Fruit fly (Drosophila melanogaster) whole organism, embryonic: ENCODE data around the gene car.
A peak's percentile ranks its signal among the peaks of the same experiment; 100 is the strongest.

Source experiments
- Aef1 ChIP-seq: fragments of 200-800 bp; sonication (Bioruptor generic); IDR thresholded peaks from 3 replicates; pipeline ENCODE4 v1.3.6; 2022; ENCODE audit warnings: missing biosample characterization, missing genetic modification characterization
- Atf-2 ChIP-seq: fragments of 200-800 bp; sonication (Bioruptor generic); optimal IDR thresholded peaks from 2 replicates; lab custom pipeline; 2016; ENCODE audit warnings: missing biosample characterization, missing genetic modification characterization
- CG10209 ChIP-seq: fragments of 200-800 bp; sonication (Bioruptor generic); optimal IDR thresholded peaks from 3 replicates; lab custom pipeline; 2017; ENCODE audit warnings: missing biosample characterization, mild to moderate bottlenecking, missing genetic modification characterization, missing genetic modification reagents
- CG11247 ChIP-seq: fragments of 200-800 bp; sonication (Bioruptor generic); IDR thresholded peaks from 2 replicates; pipeline ENCODE4 v1.3.6; 2022; ENCODE audit warnings: missing biosample characterization, missing genetic modification characterization
- CG11560 ChIP-seq: fragments of 200-800 bp; sonication (Bioruptor generic); IDR thresholded peaks from 3 replicates; pipeline ENCODE4 v1.3.6; 2022; ENCODE audit warnings: missing biosample characterization, missing genetic modification characterization
- CG11723 ChIP-seq: fragments of 200-800 bp; sonication (Bioruptor generic); optimal IDR thresholded peaks from 2 replicates; lab custom pipeline; 2017; ENCODE audit warnings: missing biosample characterization, mild to moderate bottlenecking, missing genetic modification characterization
- CG12219 ChIP-seq: fragments of 200-800 bp; sonication (Bioruptor generic); optimal IDR thresholded peaks from 3 replicates; lab custom pipeline; 2018; ENCODE audit warnings: missing biosample characterization, mild to moderate bottlenecking, missing genetic modification characterization
- CG12391 ChIP-seq: fragments of 200-800 bp; sonication (Bioruptor generic); optimal IDR thresholded peaks from 3 replicates; lab custom pipeline; 2018; ENCODE audit warnings: missing biosample characterization, mild to moderate bottlenecking, missing genetic modification characterization, moderate library complexity
- CG13424 ChIP-seq: fragments of 200-800 bp; sonication (Bioruptor generic); optimal IDR thresholded peaks from 2 replicates; lab custom pipeline; 2019; ENCODE audit warnings: missing biosample characterization, mild to moderate bottlenecking, missing genetic modification characterization, moderate library complexity
- CG13775 ChIP-seq: fragments of 200-800 bp; sonication (Bioruptor generic); optimal IDR thresholded peaks from 3 replicates; lab custom pipeline; 2017; ENCODE audit warnings: missing biosample characterization, mild to moderate bottlenecking, missing genetic modification characterization
- CG15601 ChIP-seq: fragments of 200-800 bp; sonication (Bioruptor generic); optimal IDR thresholded peaks from 3 replicates; lab custom pipeline; 2019; ENCODE audit warnings: missing biosample characterization, mild to moderate bottlenecking, missing genetic modification characterization, moderate library complexity
- CG16815 ChIP-seq: fragments of 200-800 bp; sonication (Bioruptor generic); optimal IDR thresholded peaks from 3 replicates; lab custom pipeline; 2017; ENCODE audit warnings: missing biosample characterization, mild to moderate bottlenecking, missing genetic modification characterization
- CG17385 ChIP-seq: fragments of 200-800 bp; sonication (Bioruptor generic); optimal IDR thresholded peaks from 3 replicates; lab custom pipeline; 2018; ENCODE audit warnings: missing biosample characterization, mild to moderate bottlenecking, missing genetic modification characterization
- CG17802 ChIP-seq: fragments of 200-800 bp; sonication (Bioruptor generic); optimal IDR thresholded peaks from 2 replicates; lab custom pipeline; 2018; ENCODE audit warnings: missing biosample characterization, mild to moderate bottlenecking, missing genetic modification characterization, moderate library complexity
- CG2678 ChIP-seq: fragments of 200-800 bp; sonication (Bioruptor generic); optimal IDR thresholded peaks from 3 replicates; lab custom pipeline; 2019; ENCODE audit warnings: missing biosample characterization, mild to moderate bottlenecking, missing genetic modification characterization, moderate library complexity
- CG2875 ChIP-seq: fragments of 200-800 bp; sonication (Bioruptor generic); optimal IDR thresholded peaks from 2 replicates; lab custom pipeline; 2017; ENCODE audit warnings: missing biosample characterization, mild to moderate bottlenecking, missing genetic modification characterization, missing genetic modification reagents
- CG3065 ChIP-seq: fragments of 200-800 bp; sonication (Bioruptor generic); optimal IDR thresholded peaks from 2 replicates; lab custom pipeline; 2016; ENCODE audit warnings: missing biosample characterization, missing genetic modification characterization
- CG32767 ChIP-seq: fragments of 200-800 bp; sonication (Bioruptor generic); IDR thresholded peaks from 2 replicates; pipeline ENCODE4 v1.3.6; 2022; ENCODE audit warnings: missing biosample characterization, missing genetic modification characterization
- CG4328 ChIP-seq: fragments of 200-800 bp; sonication (Bioruptor generic); optimal IDR thresholded peaks from 3 replicates; lab custom pipeline; 2017; ENCODE audit warnings: missing biosample characterization, missing genetic modification reagents, missing genetic modification characterization
- CG6654 ChIP-seq: fragments of 200-800 bp; sonication (Bioruptor generic); optimal IDR thresholded peaks from 2 replicates; lab custom pipeline; 2017; ENCODE audit warnings: missing biosample characterization, mild to moderate bottlenecking, missing genetic modification characterization
- CG7357 ChIP-seq: fragments of 200-800 bp; sonication (Bioruptor generic); IDR thresholded peaks from 3 replicates; pipeline ENCODE4 v1.3.6; 2022; ENCODE audit warnings: missing biosample characterization, missing genetic modification characterization
- CG7928 ChIP-seq: fragments of 200-800 bp; sonication (Bioruptor generic); optimal IDR thresholded peaks from 2 replicates; lab custom pipeline; 2017; ENCODE audit warnings: missing biosample characterization, mild to moderate bottlenecking, missing genetic modification characterization
- CG8281 ChIP-seq: fragments of 200-800 bp; sonication (Bioruptor generic); optimal IDR thresholded peaks from 2 replicates; lab custom pipeline; 2018; ENCODE audit warnings: missing biosample characterization, mild to moderate bottlenecking, missing genetic modification characterization, moderate library complexity
- CG8388 ChIP-seq: fragments of 200-800 bp; sonication (Bioruptor generic); optimal IDR thresholded peaks from 2 replicates; lab custom pipeline; 2019; ENCODE audit warnings: missing biosample characterization, mild to moderate bottlenecking, missing genetic modification characterization, moderate library complexity
- Chrac-16 ChIP-seq: fragments of 200-800 bp; sonication (Bioruptor generic); optimal IDR thresholded peaks from 3 replicates; lab custom pipeline; 2016; ENCODE audit warnings: missing biosample characterization, missing genetic modification characterization
- Fer3 ChIP-seq: fragments of 200-800 bp; sonication (Bioruptor generic); optimal IDR thresholded peaks from 2 replicates; lab custom pipeline; 2018; ENCODE audit warnings: missing biosample characterization, mild to moderate bottlenecking, missing genetic modification characterization, moderate library complexity
- Hr39 ChIP-seq: fragments of >200 bp; optimal IDR thresholded peaks from 2 replicates; lab custom pipeline; 2017
- Jarid2 ChIP-seq: fragments of 200-800 bp; sonication (Bioruptor generic); optimal IDR thresholded peaks from 3 replicates; lab custom pipeline; 2017; ENCODE audit warnings: mild to moderate bottlenecking, missing biosample characterization, missing genetic modification reagents, missing genetic modification characterization
- MBD-R2 ChIP-seq: fragments of 200-800 bp; sonication (Bioruptor generic); IDR thresholded peaks from 2 replicates; pipeline ENCODE4 v1.3.6; 2022; ENCODE audit warnings: missing biosample characterization, missing genetic modification characterization
- MESR4 ChIP-seq: fragments of 200-800 bp; sonication (Bioruptor generic); optimal IDR thresholded peaks from 2 replicates; lab custom pipeline; 2018; ENCODE audit warnings: missing biosample characterization, mild to moderate bottlenecking, missing genetic modification characterization, moderate library complexity
- Nf-YA ChIP-seq: fragments of 200-800 bp; sonication (Bioruptor generic); IDR thresholded peaks from 2 replicates; pipeline ENCODE4 v1.3.6; 2022; ENCODE audit warnings: missing biosample characterization, missing genetic modification characterization
- Pdp1 ChIP-seq, 2 experiments: fragments of 200-800 bp; sonication (Bioruptor generic); optimal IDR thresholded peaks; 3 replicates each; lab custom pipeline; 2016; ENCODE audit warnings: missing biosample characterization in 2 of 2, missing genetic modification characterization in 2 of 2, mild to moderate bottlenecking in 1 of 2, moderate library complexity in 1 of 2
- Rx ChIP-seq: fragments of 200-800 bp; sonication (Bioruptor generic); IDR thresholded peaks from 2 replicates; pipeline ENCODE4 v1.3.6; 2022; ENCODE audit warnings: missing biosample characterization, missing genetic modification characterization
- TFAM ChIP-seq: fragments of 200-800 bp; sonication (Bioruptor generic); optimal IDR thresholded peaks from 2 replicates; lab custom pipeline; 2017; ENCODE audit warnings: missing biosample characterization, missing genetic modification characterization, inconsistent platforms
- al ChIP-seq: fragments of 200-800 bp; sonication (Bioruptor generic); IDR thresholded peaks from 2 replicates; pipeline ENCODE4 v1.3.6; 2022; ENCODE audit warnings: missing biosample characterization, missing genetic modification characterization
- ara ChIP-seq: fragments of 200-800 bp; sonication (Bioruptor generic); IDR thresholded peaks from 2 replicates; pipeline ENCODE4 v1.3.6; 2022; ENCODE audit warnings: missing biosample characterization, missing genetic modification characterization
- bbx ChIP-seq: fragments of 200-800 bp; sonication (Bioruptor generic); IDR thresholded peaks from 2 replicates; pipeline ENCODE4 v1.3.6; 2022; ENCODE audit warnings: missing biosample characterization, missing genetic modification characterization; ENCODE audit not compliant: partially characterized antibody
- br ChIP-seq: fragments of >200 bp; optimal IDR thresholded peaks from 2 replicates; lab custom pipeline; 2017
- cas ChIP-seq: fragments of 200-800 bp; sonication (Bioruptor generic); IDR thresholded peaks from 2 replicates; pipeline ENCODE4 v1.3.6; 2022; ENCODE audit warnings: missing biosample characterization, missing genetic modification characterization
- caup ChIP-seq: fragments of 200-800 bp; sonication (Bioruptor generic); optimal IDR thresholded peaks from 3 replicates; lab custom pipeline; 2017; ENCODE audit warnings: missing biosample characterization, mild to moderate bottlenecking, missing genetic modification characterization, moderate library complexity; ENCODE audit not compliant: severe bottlenecking
- chif ChIP-seq, 2 experiments: fragments of 200-800 bp; sonication (Bioruptor generic); optimal IDR thresholded peaks; 3 replicates each; lab custom pipeline; 2016; ENCODE audit warnings: missing biosample characterization in 2 of 2, missing genetic modification characterization in 2 of 2
- crc ChIP-seq: fragments of 200-800 bp; sonication (Bioruptor generic); optimal IDR thresholded peaks from 2 replicates; lab custom pipeline; 2016; ENCODE audit warnings: missing biosample characterization, missing genetic modification characterization
- gce ChIP-seq: fragments of 200-800 bp; sonication (Bioruptor generic); IDR thresholded peaks from 3 replicates; pipeline ENCODE4 v1.3.6; 2022; ENCODE audit warnings: missing biosample characterization, missing genetic modification characterization
- hth ChIP-seq: fragments of >200 bp; optimal IDR thresholded peaks from 2 replicates; lab custom pipeline; 2017; ENCODE audit warnings: inconsistent platforms
- insv ChIP-seq, 2 experiments: fragments of 200-800 bp; sonication (Bioruptor generic); optimal IDR thresholded peaks; 3 replicates each; lab custom pipeline; 2016 to 2018; ENCODE audit warnings: missing biosample characterization in 2 of 2, missing genetic modification characterization in 2 of 2
- lmd ChIP-seq: fragments of 200-800 bp; sonication (Bioruptor generic); IDR thresholded peaks from 2 replicates; pipeline ENCODE4 v1.3.6; 2022; ENCODE audit warnings: missing biosample characterization, missing genetic modification characterization
- lov ChIP-seq, 2 experiments: fragments of 200-800 bp in 1 of 2; fragments of >200 bp in 1 of 2; sonication (Bioruptor generic) in 1 of 2; IDR thresholded peaks in 1 of 2; optimal IDR thresholded peaks in 1 of 2; 2 replicates in 1 of 2; 3 replicates in 1 of 2; pipeline versions ENCODE4 v1.3.6 to Lab custom; 2017 to 2022; ENCODE audit warnings: missing biosample characterization in 1 of 2, missing genetic modification characterization in 1 of 2
- mld ChIP-seq: fragments of 200-800 bp; sonication (Bioruptor generic); IDR thresholded peaks from 3 replicates; pipeline ENCODE4 v1.3.6; 2022; ENCODE audit warnings: missing biosample characterization, missing genetic modification characterization; ENCODE audit not compliant: partially characterized antibody
- ro ChIP-seq: fragments of 200-800 bp; sonication (Bioruptor generic); IDR thresholded peaks from 2 replicates; pipeline ENCODE4 v1.3.6; 2022; ENCODE audit warnings: missing biosample characterization, missing genetic modification characterization
- sd ChIP-seq: fragments of 200-800 bp; sonication (Bioruptor generic); optimal IDR thresholded peaks from 3 replicates; lab custom pipeline; 2018; ENCODE audit warnings: missing biosample characterization, mild to moderate bottlenecking, missing genetic modification characterization, moderate library complexity
- yki ChIP-seq: fragments of >200 bp; optimal IDR thresholded peaks from 3 replicates; lab custom pipeline; 2018

car gene

DNA sequence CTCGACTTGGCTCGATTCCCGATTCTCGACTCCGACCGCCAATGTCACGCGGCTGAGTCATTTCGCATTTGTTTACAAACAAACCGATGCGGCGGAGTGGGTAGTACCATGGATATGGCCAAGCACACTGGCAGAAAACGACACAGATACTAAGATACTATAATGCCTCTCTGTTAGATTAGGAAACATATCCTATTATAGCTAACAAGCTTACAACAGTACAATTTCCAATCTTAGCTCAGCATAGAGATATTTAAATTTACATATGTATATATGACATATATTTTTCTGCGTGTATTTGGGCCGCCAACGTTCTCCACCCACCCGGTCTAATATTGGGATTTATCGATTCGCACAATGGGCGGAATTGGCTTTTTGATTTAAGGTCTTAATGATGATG, 38.1 kb downstream of the car start (continued):
- TF ChIP-seq lov (optimal IDR thresholded peaks at IDR 0.05; lab: Kevin White, UChicago) (no peak), lov (GFP tag; IDR thresholded peaks at IDR 0.05; lab: Robert Waterston, UW) (no peak), CG7928 (GFP tag; lab: Kevin White, UChicago) (peak; percentile 16), Fer3 (tag; lab: Kevin White, UChicago) (peak; percentile 80), Rx (peak; percentile 71), CG10209 (GFP tag; lab: Kevin White, UChicago) (peak; percentile 59), sd (tag; lab: Kevin White, UChicago) (peak; percentile 25), CG7357 (GFP tag; lab: Robert Waterston, UW) (peak; percentile 56; the same call in 1 of the 3 replicates), CG11247 (GFP tag; lab: Robert Waterston, UW) (peak; percentile 77), Nf-YA (GFP tag; lab: Robert Waterston, UW) (peak; percentile 61; the same call in 1 of the 2 replicates), CG11560 (tag; lab: Robert Waterston, UW) (peak; percentile 56; the same call in 2 of the 3 replicates), yki (lab: Kevin White, UChicago) (no peak), CG32767 (peak; percentile 68), CG8281 (tag; lab: Kevin White, UChicago) (peak; percentile 56), hth (lab: Kevin White, UChicago) (no peak), gce (GFP tag; lab: Robert Waterston, UW) (peak; percentile 60; the same call in 1 of the 3 replicates), Hr39 (no peak), al (GFP tag; lab: Robert Waterston, UW) (peak; percentile 87), MESR4 (GFP tag; lab: Kevin White, UChicago) (no peak), CG15601 (peak; percentile 64), br (lab: Kevin White, UChicago) (no peak), MBD-R2 (GFP tag; lab: Robert Waterston, UW) (peak; percentile 75), CG13424 (tag; lab: Kevin White, UChicago) (peak; percentile 75), CG6654 (GFP tag; lab: Kevin White, UChicago) (peak; percentile 7), CG3065 (peak; percentile 19), CG11723 (peak; percentile 62), Atf-2 (GFP tag; lab: Kevin White, UChicago) (peak; percentile 33), ro (GFP tag; lab: Robert Waterston, UW) (no peak), Chrac-16 (GFP tag; lab: Kevin White, UChicago) (peak; percentile 63), ara (peak; percentile 20; the same call in 1 of the 2 replicates), Aef1 (GFP tag; lab: Robert Waterston, UW) (peak; percentile 77), CG17385 (GFP tag; lab: Kevin White, UChicago) (peak; percentile 69), lmd (GFP tag; lab: Robert Waterston, UW) (peak; percentile 83), cas (GFP tag; lab: Robert Waterston, UW) (0 out of 2 replicates have a peak, but pooled peaks have one; percentile 38), CG2875 (peak; percentile 13), CG2678 (tag; lab: Kevin White, UChicago) (peak; percentile 82), mld (GFP tag; lab: Robert Waterston, UW) (no peak), chif (GFP tag; optimal IDR thresholded peaks at IDR 0.05; lab: Kevin White, UChicago) (peak; percentile 43 to 62), CG8388 (GFP tag; lab: Kevin White, UChicago) (peak; percentile 56), caup (peak; percentile 85), CG12391 (tag; lab: Kevin White, UChicago) (peak; percentile 69), Pdp1 (GFP tag; optimal IDR thresholded peaks at IDR 0.05; lab: Kevin White, UChicago) (peak; percentile 64 to 78), CG13775 (peak; percentile 65), bbx (GFP tag; lab: Robert Waterston, UW) (no peak), Jarid2 (peak; percentile 41), CG12219 (GFP tag; lab: Kevin White, UChicago) (peak; percentile 53), CG16815 (GFP tag; lab: Kevin White, UChicago) (peak; percentile 31), CG17802 (tag; lab: Kevin White, UChicago) (peak; percentile 5), insv (GFP tag; optimal IDR thresholded peaks at IDR 0.05; lab: Kevin White, UChicago) (no peak), crc (GFP tag; lab: Kevin White, UChicago) (peak; percentile 36), TFAM (GFP tag; lab: Kevin White, UChicago) (no peak), CG4328 (GFP tag; lab: Kevin White, UChicago) (peak; percentile 49)
